Worm (Caenorhabditis elegans): ENCODE results near the gene C29F9.12.

The C29F9.12 gene

ce11 chrIII:131627-132026 lies 9.8 kb upstream of the C29F9.12 start (continued):
- TF ChIP-seq snu-23 (GFP tag; optimal IDR thresholded peaks at IDR 0.05) (peak; percentile 64), lir-3 (tag; optimal IDR thresholded peaks at IDR 0.05; ENCODE audit: poor library complexity) (peak; percentile 34), dpl-1 (GFP tag; optimal IDR thresholded peaks at IDR 0.05) (peak; percentile 32 to 72 (median 60)), ceh-82 (tag; optimal IDR thresholded peaks at IDR 0.05) (peak in 2 of 3 experiments; percentile 2 to 70), lin-13 (GFP tag; optimal IDR thresholded peaks at IDR 0.05) (peak; percentile 53), nhr-77 (tag; optimal IDR thresholded peaks at IDR 0.05) (no peak), jun-1 (tag; optimal IDR thresholded peaks at IDR 0.05) (no peak), dsc-1 (tag; optimal IDR thresholded peaks at IDR 0.05) (peak; percentile 37)

DNA sequence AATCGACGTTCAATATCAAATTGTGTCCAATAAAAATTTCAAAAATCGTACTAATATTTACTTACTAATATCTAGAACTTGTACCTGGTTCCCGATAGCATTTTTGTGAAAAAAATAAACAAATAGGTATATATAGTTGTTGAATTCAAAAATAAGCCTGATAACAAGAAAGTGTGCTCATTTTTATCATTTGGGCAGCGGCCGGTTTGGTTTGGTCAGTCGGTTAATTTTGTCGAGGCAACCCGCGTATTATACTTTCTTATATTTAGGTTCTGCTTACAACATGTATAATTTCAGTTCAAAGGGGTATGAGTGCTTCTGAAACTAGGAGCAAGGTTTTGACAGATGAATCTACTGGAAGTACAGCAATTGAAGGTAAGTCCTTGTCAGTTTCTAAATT lies 8.8 kb upstream of the C29F9.12 start, which contains the start of the genes nhr-280 and C29F9.2:
Gene nhr-280 (minus strand): TSS at position 101 of the 400 bp plus-strand sequence.
Gene C29F9.2 (plus strand): TSS at position 298 of the 400 bp plus-strand sequence.
- no peak for TF ChIP-seq zag-1 (tag; optimal IDR thresholded peaks at IDR 0.05)
- peak; percentile 23 for TF ChIP-seq elt-2 (tag; optimal IDR thresholded peaks at IDR 0.05)

DNA sequence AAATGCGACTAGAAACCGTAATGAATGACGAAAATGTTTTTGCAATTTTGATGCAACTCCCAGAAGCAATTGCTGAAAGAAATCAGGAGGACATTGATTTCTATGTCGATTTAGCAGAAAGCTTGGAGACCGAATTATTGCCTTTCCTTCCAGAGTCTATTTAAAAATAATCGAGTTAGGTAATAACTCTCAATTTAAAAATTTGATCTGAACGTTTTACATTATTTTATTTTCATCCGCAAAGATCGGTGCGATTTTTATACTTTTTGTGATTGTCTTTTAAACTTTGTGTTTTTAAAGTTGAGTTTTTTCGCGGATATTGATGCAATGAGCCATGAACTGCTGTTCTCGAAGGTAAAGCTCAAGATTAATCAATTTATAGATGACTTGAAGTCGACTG lies 2.6 kb upstream of the C29F9.12 start, which contains the start of gene pals-23:
Gene pals-23 (plus strand): TSS at position 301 of the 400 bp plus-strand sequence.
- TF ChIP-seq snu-23 (GFP tag; optimal IDR thresholded peaks at IDR 0.05) (no peak), skn-1 (tag; optimal IDR thresholded peaks at IDR 0.05) (no peak), nhr-20 (tag; optimal IDR thresholded peaks at IDR 0.05) (no peak), dsc-1 (tag; optimal IDR thresholded peaks at IDR 0.05) (no peak), ets-5 (GFP tag; IDR thresholded peaks at IDR 0.05) (no peak), blmp-1 (tag; optimal IDR thresholded peaks at IDR 0.05) (no peak), nhr-77 (tag; optimal IDR thresholded peaks at IDR 0.05) (no peak), unc-130 (tag; optimal IDR thresholded peaks at IDR 0.05) (no peak), aly-2 (tag; optimal IDR thresholded peaks at IDR 0.05) (no peak), swsn-7 (tag; optimal IDR thresholded peaks at IDR 0.05) (no peak), nhr-237 (tag; optimal IDR thresholded peaks at IDR 0.05) (no peak), irx-1 (tag; optimal IDR thresholded peaks at IDR 0.05) (no peak), efl-3 (GFP tag; optimal IDR thresholded peaks at IDR 0.05) (no peak), dpl-1 (GFP tag; optimal IDR thresholded peaks at IDR 0.05) (no peak), hlh-17 (GFP tag; optimal IDR thresholded peaks at IDR 0.05; ENCODE audit: borderline replicate concordance) (no peak), C16A3.4 (tag; optimal IDR thresholded peaks at IDR 0.05) (no peak)

- TF ChIP-seq lin-35 (GFP tag; optimal IDR thresholded peaks at IDR 0.05), result peak in 1 of 2 experiments; percentile 14
- TF ChIP-seq ces-1 (GFP tag; optimal IDR thresholded peaks at IDR 0.05), result no peak
- TF ChIP-seq mdl-1 (tag; optimal IDR thresholded peaks at IDR 0.05), result no peak
- TF ChIP-seq fkh-10 (GFP tag; optimal IDR thresholded peaks at IDR 0.05), result no peak
- peak; percentile 56 for TF ChIP-seq elt-2 (tag; optimal IDR thresholded peaks at IDR 0.05)
- TF ChIP-seq efl-1 (optimal IDR thresholded peaks at IDR 0.05), result no peak
- TF ChIP-seq efl-1 (GFP tag; optimal IDR thresholded peaks at IDR 0.05 in 1 of 2), result peak in 1 of 2 experiments; percentile 79
- no peak for TF ChIP-seq sox-4 (tag; optimal IDR thresholded peaks at IDR 0.05)
- no peak for TF ChIP-seq nhr-90 (tag; optimal IDR thresholded peaks at IDR 0.05; ENCODE audit: poor library complexity)
- TF ChIP-seq egl-13 (tag; optimal IDR thresholded peaks at IDR 0.05), result no peak
These were observed 1.6 kb downstream of the C29F9.12 start, which contains the start of gene pals-24 for ce11 chrIII:120199-120598. TSS of gene pals-24 (plus strand) at chrIII:120435.

- TF ChIP-seq lin-39 (tag; optimal IDR thresholded peaks at IDR 0.05), result no peak
These were observed 4.0 kb downstream of the C29F9.12 start for ce11 chrIII:117857-118256.

DNA sequence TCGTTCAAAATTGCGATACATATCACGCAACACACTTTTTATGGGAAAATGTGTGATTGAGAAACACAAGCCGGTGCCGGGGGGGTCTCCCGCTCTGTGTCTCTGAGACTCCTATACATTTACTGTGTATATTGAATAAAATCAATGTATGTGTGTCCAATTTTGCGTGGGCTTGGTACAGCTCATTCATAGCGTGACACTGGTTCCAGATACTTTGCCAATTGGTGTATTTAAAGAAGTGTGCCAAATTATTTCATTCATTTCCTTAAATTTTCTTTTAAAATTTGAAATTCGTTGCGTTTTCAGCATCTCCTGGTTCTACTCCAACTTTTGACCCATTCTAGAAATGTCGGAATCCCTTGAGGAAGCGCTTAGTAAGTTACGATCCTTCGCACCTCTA lies 4.6 kb downstream of the C29F9.12 start, which contains the start of gene C29F9.5:
Gene C29F9.5 (plus strand): TSS at position 301 of the 400 bp plus-strand sequence.
- no peak for TF ChIP-seq efl-3 (GFP tag; optimal IDR thresholded peaks at IDR 0.05)
- TF ChIP-seq isw-1 (GFP tag; IDR thresholded peaks at IDR 0.05), result no peak

All from whole organism, L1 larva.